Worm (Caenorhabditis elegans): ENCODE results near the gene B0281.5.

DNA sequence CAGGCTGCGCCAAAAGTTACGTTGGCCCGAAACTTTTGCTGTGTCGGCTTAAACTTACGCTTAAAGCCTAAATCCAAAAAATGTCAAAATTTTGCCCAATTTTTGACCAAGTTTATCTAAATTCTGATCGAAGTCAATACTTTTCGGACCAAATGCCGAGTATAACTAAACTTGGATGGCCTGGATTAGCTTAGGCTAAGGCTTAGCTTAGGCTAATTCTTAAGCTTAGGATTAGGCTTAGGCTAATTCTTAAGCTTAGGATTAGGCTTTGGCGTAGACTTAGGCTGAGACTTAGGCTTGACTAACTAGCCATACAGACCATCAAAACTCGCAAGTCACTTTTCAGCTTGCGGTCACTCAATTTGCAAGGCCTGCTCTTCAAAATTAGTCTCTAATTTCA is 35.4 kb upstream of the B0281.5 start:
- no peak for TF ChIP-seq lin-39 (tag; optimal IDR thresholded peaks at IDR 0.05)
- no peak for TF ChIP-seq skn-1 (tag; optimal IDR thresholded peaks at IDR 0.05)
- no peak for TF ChIP-seq ZK546.5 (tag; optimal IDR thresholded peaks at IDR 0.05)
- TF ChIP-seq aly-2 (tag; optimal IDR thresholded peaks at IDR 0.05) = no peak
- TF ChIP-seq nhr-11 (tag; optimal IDR thresholded peaks at IDR 0.05) = no peak
- TF ChIP-seq elt-2 (tag; optimal IDR thresholded peaks at IDR 0.05) = no peak
- TF ChIP-seq pha-4 (tag; optimal IDR thresholded peaks at IDR 0.05) = no peak
- TF ChIP-seq zag-1 (tag; optimal IDR thresholded peaks at IDR 0.05) = no peak
- no peak for TF ChIP-seq unc-39 (tag; optimal IDR thresholded peaks at IDR 0.05)
- TF ChIP-seq ztf-4 (tag; optimal IDR thresholded peaks at IDR 0.05) = no peak
- no peak for TF ChIP-seq daf-12 (tag; optimal IDR thresholded peaks at IDR 0.05)
- TF ChIP-seq mdl-1 (tag; optimal IDR thresholded peaks at IDR 0.05) = no peak
- no peak for TF ChIP-seq ama-1 (optimal IDR thresholded peaks at IDR 0.05)
- TF ChIP-seq nhr-12 (tag; optimal IDR thresholded peaks at IDR 0.05) = no peak

Data from whole organism, L3 larva.